Fruit fly (Drosophila melanogaster): ENCODE results near the gene Zwilch.

Gene Zwilch

dm6 chr3R:31197142-31197994 is 15.8 kb downstream of the Zwilch start:
- TF ChIP-seq rgr (GFP tag; optimal IDR thresholded peaks at IDR 0.05): peak; percentile 26
- TF ChIP-seq psq (GFP tag; optimal IDR thresholded peaks at IDR 0.05): no peak
- no peak for TF ChIP-seq lola (GFP tag; optimal IDR thresholded peaks at IDR 0.05)
- TF ChIP-seq woc (GFP tag; optimal IDR thresholded peaks at IDR 0.05): peak; percentile 27
- TF ChIP-seq dsf (GFP tag; optimal IDR thresholded peaks at IDR 0.05; ENCODE audit: borderline replicate concordance): no peak
- no peak for TF ChIP-seq Vsx2 (GFP tag; optimal IDR thresholded peaks at IDR 0.05; ENCODE audit: partially characterized antibody)
- peak; percentile 56 for TF ChIP-seq h (GFP tag; optimal IDR thresholded peaks at IDR 0.05)
- no peak for TF ChIP-seq Hr83 (GFP tag; optimal IDR thresholded peaks at IDR 0.05; ENCODE audit: poor library complexity, severe bottlenecking)
- TF ChIP-seq Jra (GFP tag; optimal IDR thresholded peaks at IDR 0.05): no peak
- no peak for TF ChIP-seq pan (optimal IDR thresholded peaks at IDR 0.05)
- no peak for TF ChIP-seq dmrt93B (GFP tag; optimal IDR thresholded peaks at IDR 0.05)
- TF ChIP-seq Dif (GFP tag; optimal IDR thresholded peaks at IDR 0.05; ENCODE audit: partially characterized antibody): no peak
- peak; percentile 17 for TF ChIP-seq fru (GFP tag; optimal IDR thresholded peaks at IDR 0.05)
- no peak for TF ChIP-seq GATAd (GFP tag; optimal IDR thresholded peaks at IDR 0.05)
- TF ChIP-seq Rel (GFP tag; optimal IDR thresholded peaks at IDR 0.05): no peak
- no peak for TF ChIP-seq Rel (tag; optimal IDR thresholded peaks at IDR 0.05)
- no peak for TF ChIP-seq CG32264 (GFP tag; optimal IDR thresholded peaks at IDR 0.05)
- TF ChIP-seq Sp1 (GFP tag; optimal IDR thresholded peaks at IDR 0.05): no peak
- no peak for TF ChIP-seq br (GFP tag; optimal IDR thresholded peaks at IDR 0.05)
- TF ChIP-seq ey (GFP tag; optimal IDR thresholded peaks at IDR 0.05): no peak
- no peak for TF ChIP-seq CG9705 (GFP tag; optimal IDR thresholded peaks at IDR 0.05)
- peak; percentile 28 for TF ChIP-seq OdsH (GFP tag; optimal IDR thresholded peaks at IDR 0.05)
- peak; percentile 39 for TF ChIP-seq HLH106 (tag; optimal IDR thresholded peaks at IDR 0.05)
- TF ChIP-seq Dfd (GFP tag; optimal IDR thresholded peaks at IDR 0.05): no peak
- TF ChIP-seq Myc (optimal IDR thresholded peaks at IDR 0.05): no peak
- peak in 1 of 2 experiments; percentile 41 for TF ChIP-seq foxo (GFP tag; optimal IDR thresholded peaks at IDR 0.05)
- no peak for TF ChIP-seq Abd-B (GFP tag; optimal IDR thresholded peaks at IDR 0.05)

DNA sequence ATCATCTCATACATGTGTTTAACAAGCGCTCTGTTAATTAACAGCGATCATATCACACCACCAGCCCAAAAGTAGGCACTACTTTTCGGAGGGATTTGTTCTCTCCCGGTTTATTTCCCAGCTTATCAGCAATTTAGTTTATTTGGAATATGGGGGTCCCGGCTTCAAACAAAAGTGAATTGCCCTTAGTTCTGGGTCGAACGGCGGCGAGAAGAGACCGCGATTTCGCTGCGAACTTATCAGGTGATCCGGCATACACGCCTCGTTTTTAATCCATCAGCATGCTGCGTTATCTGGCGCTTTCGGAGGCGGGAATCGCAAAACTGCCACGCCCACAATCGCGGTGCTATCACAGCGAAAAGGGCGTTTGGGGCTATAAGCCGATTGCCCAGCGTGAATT is 16.4 kb downstream of the Zwilch start, which contains the start of gene CG1544:
CG1544 (plus strand) TSS at position 186 of the 400 bp plus-strand sequence.
- TF ChIP-seq Myc (optimal IDR thresholded peaks at IDR 0.05): peak; percentile 45
- peak; percentile 14 for TF ChIP-seq Hr83 (GFP tag; optimal IDR thresholded peaks at IDR 0.05; ENCODE audit: poor library complexity, severe bottlenecking)
- TF ChIP-seq pan (optimal IDR thresholded peaks at IDR 0.05): no peak
- TF ChIP-seq Rel (GFP tag; optimal IDR thresholded peaks at IDR 0.05): no peak
- TF ChIP-seq Rel (tag; optimal IDR thresholded peaks at IDR 0.05): peak; percentile 77
- TF ChIP-seq ey (GFP tag; optimal IDR thresholded peaks at IDR 0.05): no peak
- no peak for TF ChIP-seq dsf (GFP tag; optimal IDR thresholded peaks at IDR 0.05; ENCODE audit: borderline replicate concordance)

DNA sequence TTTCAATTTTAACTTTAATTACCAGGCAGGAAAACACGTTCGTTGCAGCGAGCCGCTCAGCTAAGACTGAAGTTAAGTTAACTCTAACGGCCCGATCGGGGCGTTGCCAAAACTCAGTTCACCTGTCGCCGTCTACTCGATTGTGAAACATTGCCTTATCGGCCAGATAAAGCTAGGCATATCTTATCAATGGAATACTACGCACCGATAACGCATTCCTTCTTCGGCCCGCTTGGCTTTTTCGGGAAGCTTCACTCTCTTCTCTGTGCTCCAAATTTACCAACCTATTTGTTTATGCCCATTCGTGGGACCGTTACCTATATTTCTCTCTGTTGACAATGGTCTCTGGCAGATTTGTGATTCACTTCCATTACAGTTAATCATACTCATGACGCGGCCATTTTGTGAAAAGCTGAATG is 17.5 kb downstream of the Zwilch start, which contains the start of gene mesh:
mesh (minus strand) TSS at position 68 of the 419 bp plus-strand sequence.
- TF ChIP-seq Jra (GFP tag; optimal IDR thresholded peaks at IDR 0.05) (peak; percentile 11), CrebA (GFP tag; optimal IDR thresholded peaks at IDR 0.05; ENCODE audit: borderline replicate concordance) (peak; percentile 6), h (GFP tag; optimal IDR thresholded peaks at IDR 0.05) (peak; percentile 45), N (GFP tag; optimal IDR thresholded peaks at IDR 0.05) (no peak), fru (GFP tag; optimal IDR thresholded peaks at IDR 0.05) (peak; percentile 46), Vsx2 (GFP tag; optimal IDR thresholded peaks at IDR 0.05; ENCODE audit: partially characterized antibody) (peak; percentile 61), sv (GFP tag; optimal IDR thresholded peaks at IDR 0.05) (no peak), foxo (GFP tag; optimal IDR thresholded peaks at IDR 0.05) (no peak), Dif (GFP tag; optimal IDR thresholded peaks at IDR 0.05; ENCODE audit: partially characterized antibody) (peak; percentile 54), brk (GFP tag; optimal IDR thresholded peaks at IDR 0.05) (no peak), Rel (GFP tag; optimal IDR thresholded peaks at IDR 0.05) (no peak), Rel (tag; optimal IDR thresholded peaks at IDR 0.05) (peak; percentile 60), br (GFP tag; optimal IDR thresholded peaks at IDR 0.05) (peak; percentile 38), Hr78 (GFP tag; optimal IDR thresholded peaks at IDR 0.05) (no peak), ey (GFP tag; optimal IDR thresholded peaks at IDR 0.05) (no peak), Myc (optimal IDR thresholded peaks at IDR 0.05) (no peak), CG32264 (GFP tag; optimal IDR thresholded peaks at IDR 0.05) (no peak), psq (GFP tag; optimal IDR thresholded peaks at IDR 0.05) (peak; percentile 30)

DNA sequence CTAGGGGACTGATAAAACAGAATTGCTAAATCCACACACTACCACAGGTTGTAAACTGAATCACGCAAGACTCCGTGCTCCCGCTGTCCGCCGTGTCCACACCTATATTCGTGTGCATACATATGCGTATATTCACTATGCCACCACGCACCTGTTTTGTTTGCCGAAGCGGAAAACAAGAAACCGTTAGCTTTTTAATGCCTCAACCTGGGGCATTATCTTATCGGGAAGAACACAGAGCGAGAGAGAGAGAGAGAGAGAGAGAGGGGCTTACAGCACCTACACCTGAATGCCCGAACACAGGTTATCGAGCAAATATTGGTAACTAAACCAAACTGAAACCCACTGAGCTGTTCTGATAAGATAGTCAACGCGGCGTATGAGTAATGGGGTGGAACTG is 18.5 kb downstream of the Zwilch start:
- TF ChIP-seq Mio (GFP tag; optimal IDR thresholded peaks at IDR 0.05) (no peak), h (GFP tag; optimal IDR thresholded peaks at IDR 0.05) (peak; percentile 11)

Data from whole organism, wandering third instar larva.